Fruit fly (Drosophila melanogaster) whole organism, embryonic: Measurements from ENCODE around the gene CG32237.

ENCODE experiments used
- CG16779 ChIP-seq: fragments of 200-800 bp; sonication (Bioruptor generic); IDR thresholded peaks from 2 replicates; pipeline ENCODE4 v1.3.6; 2022; ENCODE audit warnings: missing biosample characterization, missing genetic modification characterization
- CkIIα-i1 ChIP-seq: fragments of 200-800 bp; sonication (Bioruptor generic); IDR thresholded peaks from 2 replicates; pipeline ENCODE4 v1.3.6; 2022; ENCODE audit warnings: missing biosample characterization, missing genetic modification characterization
- Dip3 ChIP-seq: fragments of 200-800 bp; sonication (Bioruptor generic); optimal IDR thresholded peaks from 3 replicates; lab custom pipeline; 2016; ENCODE audit warnings: missing biosample characterization, missing genetic modification characterization
- HLH3B ChIP-seq: fragments of 200-800 bp; sonication (Bioruptor generic); IDR thresholded peaks from 2 replicates; pipeline ENCODE4 v1.3.6; 2022; ENCODE audit warnings: missing biosample characterization, missing genetic modification characterization
- MTF-1 ChIP-seq: fragments of 200-800 bp; sonication (Bioruptor generic); optimal IDR thresholded peaks from 2 replicates; lab custom pipeline; 2018; ENCODE audit warnings: missing biosample characterization, mild to moderate bottlenecking, missing genetic modification characterization, borderline replicate concordance
- Pdp1 ChIP-seq, 2 experiments: fragments of 200-800 bp; sonication (Bioruptor generic); optimal IDR thresholded peaks; 3 replicates each; lab custom pipeline; 2016; ENCODE audit warnings: missing biosample characterization in 2 of 2, missing genetic modification characterization in 2 of 2, mild to moderate bottlenecking in 1 of 2, moderate library complexity in 1 of 2
- Sin3A ChIP-seq: fragments of >200 bp; optimal IDR thresholded peaks from 2 replicates; lab custom pipeline; 2018
- Sry-δ ChIP-seq: fragments of 200-800 bp; sonication (Bioruptor generic); optimal IDR thresholded peaks from 2 replicates; lab custom pipeline; 2016; ENCODE audit warnings: missing biosample characterization, missing genetic modification characterization
- cg ChIP-seq: fragments of 200-800 bp; sonication (Bioruptor generic); optimal IDR thresholded peaks from 3 replicates; lab custom pipeline; 2019; ENCODE audit warnings: missing biosample characterization, mild to moderate bottlenecking, missing genetic modification characterization, moderate library complexity
- pan ChIP-seq, 4 experiments: fragments of >200 bp in 3 of 4; fragments of 200-800 bp in 1 of 4; sonication (Bioruptor generic) in 1 of 4; optimal IDR thresholded peaks in 3 of 4; IDR thresholded peaks in 1 of 4; 2 replicates each; pipeline versions ENCODE4 v1.3.6 to Lab custom; 2017 to 2022; ENCODE audit warnings: missing biosample characterization in 2 of 4, missing genetic modification characterization in 2 of 4, mixed read lengths in 1 of 4
- tll ChIP-seq, 2 experiments: fragments of 200-800 bp in 1 of 2; fragments of >200 bp in 1 of 2; sonication (Bioruptor generic) in 1 of 2; optimal IDR thresholded peaks; 2 replicates each; lab custom pipeline; 2017 to 2019; ENCODE audit warnings: missing biosample characterization in 2 of 2, missing genetic modification characterization in 2 of 2, mild to moderate bottlenecking in 1 of 2, moderate library complexity in 1 of 2
- ttk ChIP-seq: fragments of 200-800 bp; sonication (Bioruptor generic); IDR thresholded peaks from 2 replicates; pipeline ENCODE4 v2.1.2; 2022; ENCODE audit warnings: missing biosample characterization, missing genetic modification characterization
- tup ChIP-seq: fragments of 200-800 bp; sonication (Bioruptor generic); optimal IDR thresholded peaks from 2 replicates; lab custom pipeline; 2016; ENCODE audit warnings: missing biosample characterization, mild to moderate bottlenecking, missing genetic modification characterization, moderate library complexity

- TF ChIP-seq tll (GFP tag; optimal IDR thresholded peaks at IDR 0.05; lab: Kevin White, UChicago) (no peak), Dip3 (GFP tag; lab: Kevin White, UChicago) (no peak), ttk (GFP tag; lab: Robert Waterston, UW) (no peak), Pdp1 (GFP tag; optimal IDR thresholded peaks at IDR 0.05; lab: Kevin White, UChicago) (no peak), CG16779 (GFP tag; lab: Robert Waterston, UW) (no peak), MTF-1 (GFP tag; lab: Kevin White, UChicago) (no peak), Sry-δ (GFP tag; lab: Kevin White, UChicago) (no peak), cg (GFP tag; lab: Kevin White, UChicago) (no peak), tup (no peak), Sin3A (no peak), HLH3B (GFP tag; lab: Robert Waterston, UW) (no peak), CkIIα-i1 (no peak), pan (optimal IDR thresholded peaks at IDR 0.05; lab: Kevin White, UChicago) (no peak), pan (GFP tag; optimal IDR thresholded peaks at IDR 0.05 in 1 of 2, IDR thresholded peaks at IDR 0.05 in 1 of 2) (no peak)
Measured at dm6 chr3L:4814184-4814583, 38.1 kb downstream of the CG32237 start.
